Worm (Caenorhabditis elegans) whole organism, young adult: ENCODE data around the gene C53A3.1.
A peak's percentile ranks its signal among the peaks of the same experiment; 100 is the strongest.

Experiments
- F23B12.7 ChIP-seq: sonication (generic microtip); optimal IDR thresholded peaks from 2 replicates; lab custom pipeline; 2017; ENCODE audit warnings: missing genetic modification characterization, mild to moderate bottlenecking, missing compliant biosample characterization, antibody characterized with exemption, moderate library complexity; ENCODE audit not compliant: insufficient read depth
- F37B4.10 ChIP-seq: fragments of 200-800 bp; sonication (Bioruptor generic); IDR thresholded peaks from 2 replicates; pipeline ENCODE4 v1.3.6; 2022; ENCODE audit warnings: missing genetic modification characterization, missing compliant biosample characterization
- F39B2.1 ChIP-seq: fragments of 200-800 bp; sonication (Bioruptor generic); IDR thresholded peaks from 2 replicates; pipeline ENCODE4 v1.3.6; 2022; ENCODE audit warnings: missing genetic modification reagents, missing genetic modification characterization, missing compliant biosample characterization
- Y67H2A.10 ChIP-seq: fragments of 200-800 bp; sonication (Bioruptor generic); conservative IDR thresholded peaks from 2 replicates; pipeline ENCODE4 v1.3.6; 2022; ENCODE audit warnings: missing genetic modification reagents, missing genetic modification characterization, missing compliant biosample characterization
- Y79H2A.3 ChIP-seq: fragments of 200-800 bp; sonication (Bioruptor generic); conservative IDR thresholded peaks from 2 replicates; pipeline ENCODE4 v1.3.6; 2022; ENCODE audit warnings: missing genetic modification reagents, missing genetic modification characterization, missing compliant biosample characterization
- ama-1 ChIP-seq, 3 experiments: fragments of 150-350 bp in 1 of 3; sonication (generic microtip) in 2 of 3; optimal IDR thresholded peaks; 2 replicates each; lab custom pipeline; 2014 to 2018; ENCODE audit warnings: missing biosample characterization in 2 of 3, missing genetic modification characterization in 2 of 3, missing genetic modification reagents in 2 of 3
- aptf-3 ChIP-seq: fragments of 200-800 bp; sonication (Bioruptor generic); IDR thresholded peaks from 2 replicates; pipeline ENCODE4 v1.3.6; 2022; ENCODE audit warnings: missing genetic modification characterization, missing compliant biosample characterization
- bed-1 ChIP-seq: fragments of 200-800 bp; sonication (Bioruptor generic); IDR thresholded peaks from 2 replicates; pipeline ENCODE4 v1.3.6; 2022; ENCODE audit warnings: missing genetic modification reagents, missing genetic modification characterization, missing compliant biosample characterization
- cebp-1 ChIP-seq, 2 experiments: fragments of 200-800 bp in 1 of 2; sonication (Bioruptor generic) in 1 of 2; sonication (generic microtip) in 1 of 2; IDR thresholded peaks in 1 of 2; optimal IDR thresholded peaks in 1 of 2; 2 replicates each; pipeline versions ENCODE4 v1.3.6 to Lab custom; 2017 to 2022; ENCODE audit warnings: missing compliant biosample characterization in 2 of 2, missing genetic modification characterization in 2 of 2, mild to moderate bottlenecking in 1 of 2, missing genetic modification reagents in 1 of 2, moderate library complexity in 1 of 2
- cebp-2 ChIP-seq: fragments of 200-800 bp; sonication (Bioruptor generic); IDR thresholded peaks from 2 replicates; pipeline ENCODE4 v1.3.6; 2022; ENCODE audit warnings: missing genetic modification characterization, missing compliant biosample characterization
- ceh-27 ChIP-seq: fragments of 200-800 bp; sonication (Bioruptor generic); optimal IDR thresholded peaks from 2 replicates; lab custom pipeline; 2018; ENCODE audit warnings: mild to moderate bottlenecking, missing genetic modification characterization, moderate library complexity, missing compliant biosample characterization
- ceh-79 ChIP-seq: sonication (generic microtip); optimal IDR thresholded peaks from 2 replicates; lab custom pipeline; 2017; ENCODE audit warnings: mild to moderate bottlenecking, missing genetic modification characterization, missing compliant biosample characterization
- die-1 ChIP-seq: sonication (generic microtip); optimal IDR thresholded peaks from 2 replicates; lab custom pipeline; 2016; ENCODE audit warnings: missing genotype, mild to moderate bottlenecking, missing genetic modification characterization, missing compliant biosample characterization
- dox-1 ChIP-seq: fragments of 200-800 bp; sonication (Bioruptor generic); IDR thresholded peaks from 2 replicates; pipeline ENCODE4 v1.3.6; 2022; ENCODE audit warnings: missing genetic modification reagents, missing genetic modification characterization, missing compliant biosample characterization
- dpl-1 ChIP-seq: fragments of 150-350 bp; optimal IDR thresholded peaks from 2 replicates; lab custom pipeline; 2014; ENCODE audit warnings: missing biosample characterization, missing genetic modification reagents, missing genetic modification characterization
- ekl-4 ChIP-seq: fragments of 200-800 bp; sonication (Bioruptor generic); IDR thresholded peaks from 2 replicates; pipeline ENCODE4 v1.3.6; 2022; ENCODE audit warnings: missing genetic modification reagents, missing genetic modification characterization, missing compliant biosample characterization
- ets-4 ChIP-seq: fragments of 200-800 bp; sonication (Bioruptor generic); optimal IDR thresholded peaks from 2 replicates; lab custom pipeline; 2018; ENCODE audit warnings: mild to moderate bottlenecking, missing genetic modification characterization, missing compliant biosample characterization
- him-1 ChIP-seq: sonication (generic microtip); optimal IDR thresholded peaks from 2 replicates; lab custom pipeline; 2016; ENCODE audit warnings: missing genotype, missing genetic modification reagents, missing genetic modification characterization, missing compliant biosample characterization
- hmg-1.2 ChIP-seq: fragments of 200-800 bp; sonication (Bioruptor generic); IDR thresholded peaks from 2 replicates; pipeline ENCODE4 v1.3.6; 2022; ENCODE audit warnings: missing genetic modification reagents, missing genetic modification characterization, missing compliant biosample characterization
- lin-35 ChIP-seq, 3 experiments: fragments of 150-350 bp in 2 of 3; sonication (generic microtip) in 1 of 3; optimal IDR thresholded peaks; 2 replicates each; lab custom pipeline; 2014 to 2018; ENCODE audit warnings: missing biosample characterization in 3 of 3, missing genetic modification characterization in 3 of 3, missing genetic modification reagents in 3 of 3
- lsl-1 ChIP-seq: fragments of 200-800 bp; sonication (Bioruptor generic); optimal IDR thresholded peaks from 2 replicates; lab custom pipeline; 2018; ENCODE audit warnings: mild to moderate bottlenecking, missing genetic modification characterization, moderate library complexity, missing compliant biosample characterization
- madf-3 ChIP-seq: fragments of 200-800 bp; sonication (Bioruptor generic); IDR thresholded peaks from 2 replicates; pipeline ENCODE4 v1.3.6; 2022; ENCODE audit warnings: missing genetic modification reagents, missing genetic modification characterization, missing compliant biosample characterization
- mcd-1 ChIP-seq: fragments of 200-800 bp; sonication (Bioruptor generic); IDR thresholded peaks from 2 replicates; pipeline ENCODE4 v1.3.6; 2022; ENCODE audit warnings: missing genetic modification reagents, missing genetic modification characterization, missing compliant biosample characterization
- nfyb-1 ChIP-seq: fragments of 200-800 bp; sonication (Bioruptor generic); IDR thresholded peaks from 2 replicates; pipeline ENCODE4 v1.3.6; 2022; ENCODE audit warnings: missing genetic modification reagents, missing genetic modification characterization, missing compliant biosample characterization
- nhr-80 ChIP-seq: sonication (generic microtip); optimal IDR thresholded peaks from 2 replicates; lab custom pipeline; 2016; ENCODE audit warnings: missing genetic modification characterization, missing compliant biosample characterization
- pha-4 ChIP-seq: fragments of 150-350 bp; sonication (generic microtip); optimal IDR thresholded peaks from 2 replicates; lab custom pipeline; 2014; ENCODE audit warnings: missing biosample characterization, missing genetic modification reagents, missing genetic modification characterization
- rcor-1 ChIP-seq: fragments of 200-800 bp; sonication (Bioruptor generic); IDR thresholded peaks from 2 replicates; pipeline ENCODE4 v1.3.6; 2022; ENCODE audit warnings: missing genetic modification reagents, missing genetic modification characterization, missing compliant biosample characterization
- repo-1 ChIP-seq: sonication (generic microtip); optimal IDR thresholded peaks from 2 replicates; lab custom pipeline; 2017; ENCODE audit warnings: mild to moderate bottlenecking, missing genetic modification characterization, missing compliant biosample characterization
- rpc-1 ChIP-seq, 2 experiments: fragments of 150-350 bp in 1 of 2; sonication (generic microtip) in 1 of 2; optimal IDR thresholded peaks; 2 replicates each; lab custom pipeline; 2014 to 2018; ENCODE audit warnings: missing biosample characterization in 1 of 2, missing genetic modification characterization in 1 of 2, missing genetic modification reagents in 1 of 2, missing genotype in 1 of 2
- snpc-1.1 ChIP-seq: sonication (generic microtip); optimal IDR thresholded peaks from 2 replicates; lab custom pipeline; 2017; ENCODE audit warnings: missing genetic modification characterization, mild to moderate bottlenecking, missing compliant biosample characterization, antibody characterized with exemption, moderate library complexity, missing genotype, missing genetic modification reagents; ENCODE audit not compliant: insufficient read depth
- snpc-3.4 ChIP-seq: sonication (generic microtip); optimal IDR thresholded peaks from 2 replicates; lab custom pipeline; 2017; ENCODE audit warnings: missing genetic modification characterization, mild to moderate bottlenecking, missing compliant biosample characterization, antibody characterized with exemption, moderate library complexity, missing genotype, missing genetic modification reagents
- somi-1 ChIP-seq: fragments of 200-800 bp; sonication (Bioruptor generic); optimal IDR thresholded peaks from 2 replicates; lab custom pipeline; 2018; ENCODE audit warnings: mild to moderate bottlenecking, missing genetic modification characterization, missing compliant biosample characterization
- xnd-1 ChIP-seq: sonication (generic microtip); optimal IDR thresholded peaks from 2 replicates; lab custom pipeline; 2016; ENCODE audit warnings: missing genotype, missing genetic modification reagents, missing genetic modification characterization, missing compliant biosample characterization
- ztf-18 ChIP-seq: sonication (generic microtip); optimal IDR thresholded peaks from 2 replicates; lab custom pipeline; 2016; ENCODE audit warnings: missing genotype, mild to moderate bottlenecking, missing genetic modification characterization, missing compliant biosample characterization
- ztf-25 ChIP-seq: fragments of 200-800 bp; sonication (Bioruptor generic); IDR thresholded peaks from 2 replicates; pipeline ENCODE4 v1.3.6; 2022; ENCODE audit warnings: missing genetic modification reagents, missing genetic modification characterization, missing compliant biosample characterization
- ztf-6 ChIP-seq: fragments of 200-800 bp; sonication (Bioruptor generic); IDR thresholded peaks from 2 replicates; pipeline ENCODE4 v1.3.6; 2022; ENCODE audit warnings: missing genetic modification reagents, missing genetic modification characterization, missing compliant biosample characterization

The C53A3.1 gene

DNA sequence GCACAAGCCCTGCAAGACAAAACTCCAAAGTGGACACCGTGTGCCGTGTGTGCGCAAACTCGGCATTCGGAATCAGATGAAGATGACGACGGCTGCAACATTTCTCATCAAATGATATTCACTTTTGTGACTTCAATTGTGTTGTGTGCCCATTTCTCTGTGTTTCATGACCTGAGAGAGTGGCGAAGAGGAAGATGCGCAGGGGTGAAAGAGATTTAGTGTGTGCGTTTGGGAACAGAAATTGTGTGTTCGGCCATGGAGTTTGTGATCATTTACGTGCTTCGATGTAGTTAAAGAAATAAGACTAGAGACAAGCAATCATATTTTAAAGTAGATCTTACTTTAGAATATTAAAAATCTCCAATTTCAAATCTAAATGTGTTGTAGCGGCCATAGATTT, 28.6 kb upstream of the C53A3.1 start:
- 0 out of 2 replicates have a peak, but pooled peaks have one; percentile 41 for TF ChIP-seq nfyb-1
- TF ChIP-seq madf-3 = no peak
- TF ChIP-seq ceh-27 (GFP tag; lab: Kevin White, UChicago) = no peak
- no peak for TF ChIP-seq rpc-1 (optimal IDR thresholded peaks at IDR 0.05; lab: Kevin White, UChicago)
- TF ChIP-seq rpc-1 (tag; optimal IDR thresholded peaks at IDR 0.05; lab: Kevin White, UChicago) = no peak
- peak; percentile 26; the same call in 1 of the 2 replicates for TF ChIP-seq hmg-1.2 (GFP tag; lab: Robert Waterston, UW)
- no peak for TF ChIP-seq snpc-3.4 (tag; lab: Kevin White, UChicago)
- TF ChIP-seq snpc-1.1 = no peak
- TF ChIP-seq dox-1 = peak; percentile 35; the same call in 1 of the 2 replicates
- TF ChIP-seq F37B4.10 (GFP tag; lab: Robert Waterston, UW) = no peak
- TF ChIP-seq bed-1 = no peak
- TF ChIP-seq ets-4 (GFP tag; lab: Kevin White, UChicago) = no peak
- TF ChIP-seq pha-4 (tag; lab: Kevin White, UChicago) = no peak
- TF ChIP-seq ztf-6 (GFP tag; lab: Robert Waterston, UW) = no peak
- no peak for TF ChIP-seq mcd-1 (GFP tag; lab: Robert Waterston, UW)
- TF ChIP-seq F23B12.7 (tag; lab: Kevin White, UChicago) = no peak
- TF ChIP-seq F39B2.1 = no peak
- TF ChIP-seq Y79H2A.3 (GFP tag; lab: Robert Waterston, UW) = no peak
- TF ChIP-seq ceh-79 (tag; lab: Kevin White, UChicago) = no peak
- TF ChIP-seq xnd-1 (tag; lab: Kevin White, UChicago) = no peak
- TF ChIP-seq nhr-80 = peak; percentile 33
- TF ChIP-seq ama-1 (optimal IDR thresholded peaks at IDR 0.05; lab: Kevin White, UChicago) = no peak
- no peak for TF ChIP-seq ama-1 (GFP tag; optimal IDR thresholded peaks at IDR 0.05; lab: Kevin White, UChicago)
- no peak for TF ChIP-seq ekl-4 (GFP tag; lab: Robert Waterston, UW)
- TF ChIP-seq ztf-25 = no peak
- TF ChIP-seq cebp-1 (GFP tag; IDR thresholded peaks at IDR 0.05; lab: Robert Waterston, UW) = no peak
- TF ChIP-seq cebp-1 (tag; optimal IDR thresholded peaks at IDR 0.05; lab: Kevin White, UChicago) = no peak

DNA sequence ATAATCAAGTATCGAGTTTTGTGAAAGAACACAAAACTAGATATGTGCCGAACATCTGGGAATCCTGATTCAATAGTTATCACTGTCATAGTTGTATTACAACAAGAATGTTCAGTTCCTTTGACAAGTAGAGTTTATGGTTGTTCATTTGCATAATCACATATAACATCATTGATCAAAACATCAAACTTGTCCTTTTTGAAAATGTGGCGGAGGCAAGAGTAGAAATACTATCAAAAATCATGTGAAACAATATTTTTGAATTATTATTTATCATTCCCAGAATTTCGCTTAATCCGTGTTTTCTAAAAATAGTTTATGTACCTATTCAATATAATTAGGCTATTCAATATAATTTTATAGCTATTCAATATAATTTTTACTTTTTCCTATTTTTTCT, 25.3 kb upstream of the C53A3.1 start, which contains the start of gene F44E7.7:
F44E7.7 (minus strand) TSS at position 101 of the 400 bp plus-strand sequence.
- TF ChIP-seq him-1 = no peak
- TF ChIP-seq lin-35 (GFP tag; optimal IDR thresholded peaks at IDR 0.05; lab: Kevin White, UChicago) = no peak
- TF ChIP-seq cebp-2 (GFP tag; lab: Robert Waterston, UW) = no peak
- TF ChIP-seq F39B2.1 = no peak
- TF ChIP-seq Y79H2A.3 (GFP tag; lab: Robert Waterston, UW) = no peak
- no peak for TF ChIP-seq snpc-1.1
- no peak for TF ChIP-seq Y67H2A.10 (GFP tag; lab: Robert Waterston, UW)
- no peak for TF ChIP-seq repo-1
- no peak for TF ChIP-seq somi-1 (GFP tag; lab: Kevin White, UChicago)
- no peak for TF ChIP-seq ama-1 (optimal IDR thresholded peaks at IDR 0.05; lab: Kevin White, UChicago)
- no peak for TF ChIP-seq ama-1 (GFP tag; optimal IDR thresholded peaks at IDR 0.05; lab: Kevin White, UChicago)
- TF ChIP-seq ztf-18 (tag; lab: Kevin White, UChicago) = no peak
- TF ChIP-seq aptf-3 = no peak

DNA sequence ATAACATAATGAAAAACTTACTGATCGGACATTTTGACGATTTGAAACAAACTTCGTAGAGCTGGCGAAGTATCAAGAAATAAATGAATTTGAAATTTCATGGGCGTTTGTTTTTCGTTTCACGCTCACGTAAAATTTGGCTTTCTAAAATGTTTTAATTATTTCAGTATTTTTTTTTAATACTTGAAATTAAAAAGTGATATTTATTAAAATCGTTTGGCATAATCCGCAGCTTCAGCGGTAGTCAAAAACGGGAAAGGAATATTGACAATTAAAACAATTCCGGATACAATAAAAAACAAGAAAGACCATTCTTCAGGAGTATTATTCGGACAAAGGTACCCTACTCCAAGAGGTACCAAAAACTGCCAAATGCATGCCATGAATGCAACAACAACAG, 22.7 kb upstream of the C53A3.1 start, which contains the start of gene fbxa-183:
fbxa-183 (minus strand) TSS at position 101 of the 400 bp plus-strand sequence.
- TF ChIP-seq dpl-1 (GFP tag; lab: Kevin White, UChicago) (no peak), mcd-1 (GFP tag; lab: Robert Waterston, UW) (no peak), lsl-1 (no peak), cebp-2 (GFP tag; lab: Robert Waterston, UW) (no peak), madf-3 (no peak), rcor-1 (GFP tag; lab: Robert Waterston, UW) (no peak), die-1 (tag; lab: Kevin White, UChicago) (no peak)
- TF ChIP-seq, all 124 proteins: peak for 0
